Worm (Caenorhabditis elegans) whole organism, L4 larva: ENCODE measurements around the gene H14E04.3.

Experiments
- F37D6.2 ChIP-seq: sonication (generic microtip); optimal IDR thresholded peaks from 2 replicates; lab custom pipeline; 2016; ENCODE audit warnings: mild to moderate bottlenecking, missing genetic modification characterization, missing compliant biosample characterization
- F44E2.7 ChIP-seq: fragments of 200-800 bp; sonication (Bioruptor generic); IDR thresholded peaks from 2 replicates; pipeline ENCODE4 v2.1.2; 2022; ENCODE audit warnings: missing genetic modification characterization, missing compliant biosample characterization
- T20F7.1 ChIP-seq: fragments of 200-800 bp; sonication (Bioruptor generic); optimal IDR thresholded peaks from 2 replicates; lab custom pipeline; 2018; ENCODE audit warnings: mild to moderate bottlenecking, missing genetic modification characterization, missing compliant biosample characterization
- aha-1 ChIP-seq: fragments of 150-350 bp; peaks from one replicate; lab custom pipeline; 2014; ENCODE audit warnings: missing biosample characterization, missing genetic modification characterization
- arid-1 ChIP-seq: fragments of 200-800 bp; sonication (Bioruptor generic); conservative IDR thresholded peaks from 2 replicates; pipeline ENCODE4 v1.3.6; 2022; ENCODE audit warnings: missing genetic modification reagents, missing genetic modification characterization, missing compliant biosample characterization
- ceh-32 ChIP-seq: sonication (generic microtip); optimal IDR thresholded peaks from 2 replicates; lab custom pipeline; 2016; ENCODE audit warnings: mild to moderate bottlenecking, missing genetic modification characterization, missing compliant biosample characterization; ENCODE audit not compliant: poor library complexity
- ces-1 ChIP-seq: fragments of 150-350 bp; sonication (generic microtip); optimal IDR thresholded peaks from 4 replicates; lab custom pipeline; 2014; ENCODE audit warnings: missing biosample characterization, missing genetic modification reagents, missing genetic modification characterization
- dmd-8 ChIP-seq: fragments of 200-800 bp; sonication (Bioruptor generic); IDR thresholded peaks from 2 replicates; pipeline ENCODE4 v1.3.6; 2022; ENCODE audit warnings: missing genetic modification characterization, missing compliant biosample characterization
- dmd-9 ChIP-seq: fragments of 200-800 bp; sonication (Bioruptor generic); IDR thresholded peaks from 2 replicates; pipeline ENCODE4 v1.3.6; 2022; ENCODE audit warnings: missing genetic modification reagents, missing genetic modification characterization, missing compliant biosample characterization
- duxl-1 ChIP-seq: sonication (generic microtip); optimal IDR thresholded peaks from 2 replicates; lab custom pipeline; 2016; ENCODE audit warnings: mild to moderate bottlenecking, missing genetic modification characterization, moderate library complexity, missing compliant biosample characterization; ENCODE audit not compliant: poor library complexity
- egl-27 ChIP-seq: sonication (generic microtip); optimal IDR thresholded peaks from 3 replicates; lab custom pipeline; 2017; ENCODE audit warnings: missing biosample characterization, missing genetic modification reagents, missing genetic modification characterization
- gei-8 ChIP-seq: fragments of 200-800 bp; sonication (Bioruptor generic); optimal IDR thresholded peaks from 2 replicates; lab custom pipeline; 2018; ENCODE audit warnings: mild to moderate bottlenecking, missing genetic modification characterization, missing compliant biosample characterization
- hmg-1.1 ChIP-seq: fragments of 200-800 bp; sonication (Bioruptor generic); IDR thresholded peaks from 2 replicates; pipeline ENCODE4 v1.3.6; 2022; ENCODE audit warnings: missing genetic modification reagents, missing genetic modification characterization, missing compliant biosample characterization
- lim-7 ChIP-seq: fragments of 200-800 bp; sonication (Bioruptor generic); IDR thresholded peaks from 2 replicates; pipeline ENCODE4 v1.3.6; 2022; ENCODE audit warnings: missing genetic modification characterization, missing compliant biosample characterization
- lin-1 ChIP-seq: fragments of 200-800 bp; sonication (Bioruptor generic); IDR thresholded peaks from 2 replicates; pipeline ENCODE4 v1.3.6; 2022; ENCODE audit warnings: missing genetic modification reagents, missing genetic modification characterization, missing compliant biosample characterization
- lin-13 ChIP-seq: fragments of 150-350 bp; optimal IDR thresholded peaks from 2 replicates; lab custom pipeline; 2014; ENCODE audit warnings: missing biosample characterization, missing genetic modification reagents, missing genetic modification characterization
- lin-38 ChIP-seq: fragments of 200-800 bp; sonication (Bioruptor generic); IDR thresholded peaks from 2 replicates; pipeline ENCODE4 v1.3.6; 2022; ENCODE audit warnings: missing genetic modification reagents, missing genetic modification characterization, missing compliant biosample characterization
- madf-5 ChIP-seq, 2 experiments: fragments of 200-800 bp; sonication (Bioruptor generic); IDR thresholded peaks; 2 replicates each; pipeline ENCODE4 v1.3.6; 2022; ENCODE audit warnings: missing compliant biosample characterization in 2 of 2, missing genetic modification characterization in 2 of 2
- nhr-10 ChIP-seq: fragments of 150-350 bp; optimal IDR thresholded peaks from 2 replicates; lab custom pipeline; 2014; ENCODE audit warnings: missing biosample characterization, missing genetic modification characterization
- nhr-11 ChIP-seq: fragments of 150-350 bp; optimal IDR thresholded peaks from 2 replicates; lab custom pipeline; 2014; ENCODE audit warnings: missing biosample characterization, missing genetic modification characterization
- nhr-25 ChIP-seq: sonication (generic microtip); optimal IDR thresholded peaks from 2 replicates; lab custom pipeline; 2017; ENCODE audit warnings: missing genetic modification characterization, mild to moderate bottlenecking, missing compliant biosample characterization, antibody characterized with exemption, moderate library complexity, borderline replicate concordance; ENCODE audit not compliant: insufficient read depth
- nhr-28 ChIP-seq: fragments of 150-350 bp; optimal IDR thresholded peaks from 2 replicates; lab custom pipeline; 2014; ENCODE audit warnings: missing biosample characterization, missing genetic modification characterization
- nhr-41 ChIP-seq: fragments of 200-800 bp; sonication (Bioruptor generic); IDR thresholded peaks from 2 replicates; pipeline ENCODE4 v1.3.6; 2022; ENCODE audit warnings: missing genetic modification reagents, missing genetic modification characterization, missing compliant biosample characterization
- pha-4 ChIP-seq, 2 experiments: fragments of 150-350 bp in 1 of 2; fragments of 200-800 bp in 1 of 2; sonication (Bioruptor generic) in 1 of 2; IDR thresholded peaks in 1 of 2; optimal IDR thresholded peaks in 1 of 2; 2 replicates each; pipeline versions ENCODE4 v1.3.6 to Lab custom; 2014 to 2022; ENCODE audit warnings: missing genetic modification characterization in 2 of 2, missing genetic modification reagents in 2 of 2, missing biosample characterization in 1 of 2, missing compliant biosample characterization in 1 of 2
- pqm-1 ChIP-seq: sonication (generic microtip); optimal IDR thresholded peaks from 2 replicates; lab custom pipeline; 2017; ENCODE audit warnings: missing biosample characterization, missing genetic modification characterization
- snpc-1.2 ChIP-seq: fragments of 200-800 bp; sonication (Bioruptor generic); IDR thresholded peaks from 2 replicates; pipeline ENCODE4 v1.3.6; 2022; ENCODE audit warnings: missing genetic modification reagents, missing genetic modification characterization, missing compliant biosample characterization
- tra-1 ChIP-seq: fragments of 200-800 bp; sonication (Bioruptor generic); IDR thresholded peaks from 2 replicates; pipeline ENCODE4 v1.3.6; 2022; ENCODE audit warnings: missing genetic modification reagents, missing genetic modification characterization, missing compliant biosample characterization
- unc-62 ChIP-seq, 3 experiments: fragments of 150-350 bp in 1 of 3; sonication (generic microtip); optimal IDR thresholded peaks in 2 of 3; peaks in 1 of 3; 1 replicate in 1 of 3; 2 replicates in 2 of 3; lab custom pipeline; 2014 to 2017; ENCODE audit warnings: missing biosample characterization in 3 of 3, missing genetic modification characterization in 3 of 3, missing genetic modification reagents in 3 of 3, missing genotype in 1 of 3
- zfp-3 ChIP-seq: fragments of 200-800 bp; sonication (Bioruptor generic); conservative IDR thresholded peaks from 2 replicates; pipeline ENCODE4 v1.3.6; 2022; ENCODE audit warnings: missing genetic modification reagents, missing genetic modification characterization, missing compliant biosample characterization
- zip-11 ChIP-seq: fragments of 200-800 bp; sonication (Bioruptor generic); IDR thresholded peaks from 2 replicates; pipeline ENCODE4 v1.3.6; 2022; ENCODE audit warnings: missing genetic modification characterization, missing compliant biosample characterization

Gene H14E04.3

ce11 chrIII:2375918-2376317 is 10.5 kb downstream of the H14E04.3 start, which contains the start of gene H14E04.2 (continued):
- TF ChIP-seq T20F7.1 (peak; percentile 97), lin-13 (GFP tag; lab: Kevin White, UChicago) (peak; percentile 67), zfp-3 (GFP tag; lab: Robert Waterston, UW) (no peak), pha-4 (GFP tag; IDR thresholded peaks at IDR 0.05; lab: Robert Waterston, UW) (peak; percentile 35; the same call in 1 of the 2 replicates), pha-4 (tag; optimal IDR thresholded peaks at IDR 0.05; lab: Kevin White, UChicago) (no peak), F44E2.7 (GFP tag; lab: Robert Waterston, UW) (no peak)
- TF ChIP-seq, all 104 proteins: peak for 15

ce11 chrIII:2371864-2372263 is 14.5 kb downstream of the H14E04.3 start, which contains the start of gene H04J21.1:
TSS of gene H04J21.1 (minus strand) at chrIII:2371964.
- TF ChIP-seq lin-13 (GFP tag; lab: Kevin White, UChicago) (no peak), aha-1 (tag; lab: Kevin White, UChicago) (peak; percentile 11)

ce11 chrIII:2368424-2368823 is 18.0 kb downstream of the H14E04.3 start, which contains the start of gene H04J21.4:
TSS of gene H04J21.4 (minus strand) at chrIII:2368524.
- TF ChIP-seq hmg-1.1 (no peak), ceh-32 (tag; lab: Kevin White, UChicago) (no peak), aha-1 (tag; lab: Kevin White, UChicago) (peak; percentile 88), zfp-3 (GFP tag; lab: Robert Waterston, UW) (no peak), dmd-8 (GFP tag; lab: Robert Waterston, UW) (no peak)

ce11 chrIII:2362648-2363047 is 23.7 kb downstream of the H14E04.3 start, which contains the start of gene srd-69:
TSS of gene srd-69 (plus strand) at chrIII:2362948.
- TF ChIP-seq tra-1 (GFP tag; lab: Robert Waterston, UW) (no peak), nhr-28 (tag; lab: Kevin White, UChicago) (no peak), nhr-10 (tag; lab: Kevin White, UChicago) (no peak), snpc-1.2 (GFP tag; lab: Robert Waterston, UW) (no peak)
- TF ChIP-seq, all 104 proteins: peak for 0

- TF ChIP-seq nhr-25 (tag; lab: Kevin White, UChicago) = no peak
- TF ChIP-seq pqm-1 = no peak
- TF ChIP-seq lin-1 (GFP tag; lab: Robert Waterston, UW) = no peak
- no peak for TF ChIP-seq lin-13 (GFP tag; lab: Kevin White, UChicago)
- no peak for TF ChIP-seq nhr-10 (tag; lab: Kevin White, UChicago)
- TF ChIP-seq zip-11 (GFP tag; lab: Robert Waterston, UW) = no peak
- TF ChIP-seq madf-5 (GFP tag; IDR thresholded peaks at IDR 0.05; lab: Robert Waterston, UW) = no peak
- no peak for TF ChIP-seq F37D6.2 (tag; lab: Kevin White, UChicago)
- no peak for TF ChIP-seq lim-7
- TF ChIP-seq nhr-11 (tag; lab: Kevin White, UChicago) = no peak
- no peak for TF ChIP-seq duxl-1 (tag; lab: Kevin White, UChicago)
- TF ChIP-seq F44E2.7 (GFP tag; lab: Robert Waterston, UW) = no peak
- TF ChIP-seq unc-62 (GFP tag; optimal IDR thresholded peaks at IDR 0.05 in 1 of 2; lab: Kevin White, UChicago) = no peak
- no peak for TF ChIP-seq unc-62 (tag; optimal IDR thresholded peaks at IDR 0.05; lab: Kevin White, UChicago)
These were observed 36.4 kb downstream of the H14E04.3 start for ce11 chrIII:2349956-2350355.

ce11 chrIII:2347291-2347690 is 39.1 kb downstream of the H14E04.3 start, which contains the start of gene gip-1:
TSS of gene gip-1 (plus strand) at chrIII:2347591.
- TF ChIP-seq gei-8 (GFP tag; lab: Kevin White, UChicago) (no peak), dmd-9 (no peak), lin-38 (no peak), unc-62 (GFP tag; optimal IDR thresholded peaks at IDR 0.05 in 1 of 2; lab: Kevin White, UChicago) (no peak), unc-62 (tag; optimal IDR thresholded peaks at IDR 0.05; lab: Kevin White, UChicago) (no peak), egl-27 (tag; lab: Kevin White, UChicago) (no peak), ces-1 (no peak), arid-1 (GFP tag; lab: Robert Waterston, UW) (no peak), aha-1 (tag; lab: Kevin White, UChicago) (no peak), nhr-41 (GFP tag; lab: Robert Waterston, UW) (no peak)
